Worm (Caenorhabditis elegans) whole organism, young adult: ENCODE data around the gene sma-10.
A peak's percentile ranks its signal among the peaks of the same experiment; 100 is the strongest.

Experiments
- D2030.7 ChIP-seq: fragments of 200-800 bp; sonication (Bioruptor generic); IDR thresholded peaks from 2 replicates; pipeline ENCODE4 v1.3.6; 2022; ENCODE audit warnings: missing genetic modification reagents, missing genetic modification characterization, missing compliant biosample characterization
- F10E7.11 ChIP-seq: sonication (generic microtip); optimal IDR thresholded peaks from 2 replicates; lab custom pipeline; 2017; ENCODE audit warnings: mild to moderate bottlenecking, missing genetic modification characterization, moderate library complexity, missing compliant biosample characterization
- F33H1.4 ChIP-seq: fragments of 200-800 bp; sonication (Bioruptor generic); IDR thresholded peaks from 2 replicates; pipeline ENCODE4 v1.3.6; 2022; ENCODE audit warnings: missing genetic modification reagents, missing genetic modification characterization, missing compliant biosample characterization
- F37B4.10 ChIP-seq: fragments of 200-800 bp; sonication (Bioruptor generic); IDR thresholded peaks from 2 replicates; pipeline ENCODE4 v1.3.6; 2022; ENCODE audit warnings: missing genetic modification characterization, missing compliant biosample characterization
- F52B5.7 ChIP-seq: sonication (generic microtip); optimal IDR thresholded peaks from 2 replicates; lab custom pipeline; 2016; ENCODE audit warnings: mild to moderate bottlenecking, missing genetic modification characterization, missing compliant biosample characterization
- F55B11.4 ChIP-seq: sonication (generic microtip); optimal IDR thresholded peaks from 2 replicates; lab custom pipeline; 2016; ENCODE audit warnings: missing compliant biosample characterization, missing genetic modification characterization, borderline replicate concordance; ENCODE audit not compliant: insufficient read depth
- F57A8.1 ChIP-seq: fragments of 200-800 bp; sonication (Bioruptor generic); optimal IDR thresholded peaks from 2 replicates; lab custom pipeline; 2018; ENCODE audit warnings: mild to moderate bottlenecking, missing genetic modification characterization, moderate library complexity, missing compliant biosample characterization
- K12H6.12 ChIP-seq: fragments of 200-800 bp; sonication (Bioruptor generic); optimal IDR thresholded peaks from 2 replicates; lab custom pipeline; 2018; ENCODE audit warnings: mild to moderate bottlenecking, missing genetic modification characterization, missing compliant biosample characterization
- Y53F4B.3 ChIP-seq: fragments of 200-800 bp; sonication (Bioruptor generic); IDR thresholded peaks from 2 replicates; pipeline ENCODE4 v1.3.6; 2022; ENCODE audit warnings: missing genetic modification reagents, missing genetic modification characterization, missing compliant biosample characterization
- Y67H2A.10 ChIP-seq: fragments of 200-800 bp; sonication (Bioruptor generic); conservative IDR thresholded peaks from 2 replicates; pipeline ENCODE4 v1.3.6; 2022; ENCODE audit warnings: missing genetic modification reagents, missing genetic modification characterization, missing compliant biosample characterization
- Y79H2A.3 ChIP-seq: fragments of 200-800 bp; sonication (Bioruptor generic); conservative IDR thresholded peaks from 2 replicates; pipeline ENCODE4 v1.3.6; 2022; ENCODE audit warnings: missing genetic modification reagents, missing genetic modification characterization, missing compliant biosample characterization
- ZK185.1 ChIP-seq: sonication (generic microtip); optimal IDR thresholded peaks from 2 replicates; lab custom pipeline; 2016; ENCODE audit warnings: mild to moderate bottlenecking, missing genetic modification characterization, missing compliant biosample characterization; ENCODE audit not compliant: poor library complexity, severe bottlenecking
- ama-1 ChIP-seq, 3 experiments: fragments of 150-350 bp in 1 of 3; sonication (generic microtip) in 2 of 3; optimal IDR thresholded peaks; 2 replicates each; lab custom pipeline; 2014 to 2018; ENCODE audit warnings: missing biosample characterization in 2 of 3, missing genetic modification characterization in 2 of 3, missing genetic modification reagents in 2 of 3
- aptf-2 ChIP-seq: fragments of 200-800 bp; sonication (Bioruptor generic); conservative IDR thresholded peaks from 2 replicates; pipeline ENCODE4 v1.3.6; 2022; ENCODE audit warnings: missing genetic modification reagents, missing genetic modification characterization, missing compliant biosample characterization
- athp-1 ChIP-seq: sonication (generic microtip); optimal IDR thresholded peaks from 2 replicates; lab custom pipeline; 2017; ENCODE audit warnings: mild to moderate bottlenecking, missing genetic modification characterization, missing compliant biosample characterization
- attf-5 ChIP-seq: fragments of 200-800 bp; sonication (Bioruptor generic); optimal IDR thresholded peaks from 2 replicates; lab custom pipeline; 2018; ENCODE audit warnings: mild to moderate bottlenecking, missing genetic modification characterization, missing compliant biosample characterization
- bed-2 ChIP-seq: fragments of 200-800 bp; sonication (Bioruptor generic); IDR thresholded peaks from 2 replicates; pipeline ENCODE4 v1.3.6; 2022; ENCODE audit warnings: missing genetic modification reagents, missing genetic modification characterization, missing compliant biosample characterization
- cebp-1 ChIP-seq, 2 experiments: fragments of 200-800 bp in 1 of 2; sonication (Bioruptor generic) in 1 of 2; sonication (generic microtip) in 1 of 2; IDR thresholded peaks in 1 of 2; optimal IDR thresholded peaks in 1 of 2; 2 replicates each; pipeline versions ENCODE4 v1.3.6 to Lab custom; 2017 to 2022; ENCODE audit warnings: missing compliant biosample characterization in 2 of 2, missing genetic modification characterization in 2 of 2, mild to moderate bottlenecking in 1 of 2, missing genetic modification reagents in 1 of 2, moderate library complexity in 1 of 2
- ceh-100 ChIP-seq: fragments of 200-800 bp; sonication (Bioruptor generic); IDR thresholded peaks from 2 replicates; pipeline ENCODE4 v1.3.6; 2022; ENCODE audit warnings: missing genetic modification reagents, missing genetic modification characterization, missing compliant biosample characterization
- ceh-27 ChIP-seq: fragments of 200-800 bp; sonication (Bioruptor generic); optimal IDR thresholded peaks from 2 replicates; lab custom pipeline; 2018; ENCODE audit warnings: mild to moderate bottlenecking, missing genetic modification characterization, moderate library complexity, missing compliant biosample characterization
- ceh-91 ChIP-seq: fragments of 200-800 bp; sonication (Bioruptor generic); IDR thresholded peaks from 2 replicates; pipeline ENCODE4 v1.3.6; 2022; ENCODE audit warnings: missing genetic modification reagents, missing genetic modification characterization, missing compliant biosample characterization
- dox-1 ChIP-seq: fragments of 200-800 bp; sonication (Bioruptor generic); IDR thresholded peaks from 2 replicates; pipeline ENCODE4 v1.3.6; 2022; ENCODE audit warnings: missing genetic modification reagents, missing genetic modification characterization, missing compliant biosample characterization
- ekl-4 ChIP-seq: fragments of 200-800 bp; sonication (Bioruptor generic); IDR thresholded peaks from 2 replicates; pipeline ENCODE4 v1.3.6; 2022; ENCODE audit warnings: missing genetic modification reagents, missing genetic modification characterization, missing compliant biosample characterization
- fkh-3 ChIP-seq: sonication (generic microtip); optimal IDR thresholded peaks from 2 replicates; lab custom pipeline; 2016; ENCODE audit warnings: mild to moderate bottlenecking, missing genetic modification characterization, missing compliant biosample characterization
- him-1 ChIP-seq: sonication (generic microtip); optimal IDR thresholded peaks from 2 replicates; lab custom pipeline; 2016; ENCODE audit warnings: missing genotype, missing genetic modification reagents, missing genetic modification characterization, missing compliant biosample characterization
- hlh-26 ChIP-seq: fragments of 200-800 bp; sonication (Bioruptor generic); conservative IDR thresholded peaks from 2 replicates; pipeline ENCODE4 v1.3.6; 2022; ENCODE audit warnings: missing genetic modification reagents, missing genetic modification characterization, missing compliant biosample characterization
- hmg-1.2 ChIP-seq: fragments of 200-800 bp; sonication (Bioruptor generic); IDR thresholded peaks from 2 replicates; pipeline ENCODE4 v1.3.6; 2022; ENCODE audit warnings: missing genetic modification reagents, missing genetic modification characterization, missing compliant biosample characterization
- lin-35 ChIP-seq, 3 experiments: fragments of 150-350 bp in 2 of 3; sonication (generic microtip) in 1 of 3; optimal IDR thresholded peaks; 2 replicates each; lab custom pipeline; 2014 to 2018; ENCODE audit warnings: missing biosample characterization in 3 of 3, missing genetic modification characterization in 3 of 3, missing genetic modification reagents in 3 of 3
- madf-3 ChIP-seq: fragments of 200-800 bp; sonication (Bioruptor generic); IDR thresholded peaks from 2 replicates; pipeline ENCODE4 v1.3.6; 2022; ENCODE audit warnings: missing genetic modification reagents, missing genetic modification characterization, missing compliant biosample characterization
- madf-6 ChIP-seq: fragments of 200-800 bp; sonication (Bioruptor generic); IDR thresholded peaks from 2 replicates; pipeline ENCODE4 v1.3.6; 2022; ENCODE audit warnings: missing genetic modification reagents, missing genetic modification characterization, missing compliant biosample characterization
- mxl-1 ChIP-seq: sonication (generic microtip); optimal IDR thresholded peaks from 2 replicates; lab custom pipeline; 2016; ENCODE audit warnings: missing genetic modification characterization, missing compliant biosample characterization
- rec-8 ChIP-seq, 2 experiments: sonication (generic microtip); optimal IDR thresholded peaks; 2 replicates each; lab custom pipeline; 2016; ENCODE audit warnings: mild to moderate bottlenecking in 2 of 2, missing genetic modification characterization in 2 of 2, missing genetic modification reagents in 2 of 2, missing genotype in 2 of 2, missing biosample characterization in 1 of 2, missing compliant biosample characterization in 1 of 2, moderate library complexity in 1 of 2
- rpc-1 ChIP-seq, 2 experiments: fragments of 150-350 bp in 1 of 2; sonication (generic microtip) in 1 of 2; optimal IDR thresholded peaks; 2 replicates each; lab custom pipeline; 2014 to 2018; ENCODE audit warnings: missing biosample characterization in 1 of 2, missing genetic modification characterization in 1 of 2, missing genetic modification reagents in 1 of 2, missing genotype in 1 of 2
- sdz-38 ChIP-seq: sonication (generic microtip); optimal IDR thresholded peaks from 2 replicates; lab custom pipeline; 2016; ENCODE audit warnings: missing genotype, missing genetic modification characterization, missing compliant biosample characterization
- snpc-3.4 ChIP-seq: sonication (generic microtip); optimal IDR thresholded peaks from 2 replicates; lab custom pipeline; 2017; ENCODE audit warnings: missing genetic modification characterization, mild to moderate bottlenecking, missing compliant biosample characterization, antibody characterized with exemption, moderate library complexity, missing genotype, missing genetic modification reagents
- somi-1 ChIP-seq: fragments of 200-800 bp; sonication (Bioruptor generic); optimal IDR thresholded peaks from 2 replicates; lab custom pipeline; 2018; ENCODE audit warnings: mild to moderate bottlenecking, missing genetic modification characterization, missing compliant biosample characterization
- sptf-2 ChIP-seq: fragments of 200-800 bp; sonication (Bioruptor generic); optimal IDR thresholded peaks from 2 replicates; lab custom pipeline; 2018; ENCODE audit warnings: mild to moderate bottlenecking, missing genetic modification characterization, missing compliant biosample characterization
- zfh-2 ChIP-seq: fragments of 200-800 bp; sonication (Bioruptor generic); conservative IDR thresholded peaks from 2 replicates; pipeline ENCODE4 v1.3.6; 2022; ENCODE audit warnings: missing genetic modification reagents, missing genetic modification characterization, missing compliant biosample characterization
- ztf-22 ChIP-seq: fragments of 200-800 bp; sonication (Bioruptor generic); optimal IDR thresholded peaks from 2 replicates; lab custom pipeline; 2018; ENCODE audit warnings: mild to moderate bottlenecking, missing genetic modification characterization, moderate library complexity, missing compliant biosample characterization
- ztf-25 ChIP-seq: fragments of 200-800 bp; sonication (Bioruptor generic); IDR thresholded peaks from 2 replicates; pipeline ENCODE4 v1.3.6; 2022; ENCODE audit warnings: missing genetic modification reagents, missing genetic modification characterization, missing compliant biosample characterization
- ztf-3 ChIP-seq: fragments of 200-800 bp; sonication (Bioruptor generic); optimal IDR thresholded peaks from 2 replicates; lab custom pipeline; 2018; ENCODE audit warnings: mild to moderate bottlenecking, missing genetic modification characterization, missing compliant biosample characterization

sma-10 gene

DNA sequence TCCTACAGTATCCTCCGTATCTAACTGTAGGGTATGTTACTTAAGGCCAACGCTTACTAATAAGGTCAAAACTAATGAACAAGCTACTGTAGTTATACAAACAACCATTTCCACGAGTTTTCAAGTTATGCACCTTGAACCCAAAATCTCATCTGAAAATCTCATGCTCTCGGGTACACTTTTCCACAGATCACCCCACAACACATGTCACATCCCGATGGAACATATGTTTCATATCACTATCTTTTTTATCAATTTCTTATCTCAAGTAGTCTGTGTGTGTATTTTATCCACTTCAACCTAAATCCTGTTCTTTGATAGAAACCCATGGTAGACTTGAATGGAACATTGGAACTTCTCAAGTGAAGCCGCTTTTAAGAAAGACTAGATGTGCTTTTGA, 26.1 kb downstream of the sma-10 start:
- no peak for TF ChIP-seq aptf-2 (GFP tag; lab: Robert Waterston, UW)

DNA sequence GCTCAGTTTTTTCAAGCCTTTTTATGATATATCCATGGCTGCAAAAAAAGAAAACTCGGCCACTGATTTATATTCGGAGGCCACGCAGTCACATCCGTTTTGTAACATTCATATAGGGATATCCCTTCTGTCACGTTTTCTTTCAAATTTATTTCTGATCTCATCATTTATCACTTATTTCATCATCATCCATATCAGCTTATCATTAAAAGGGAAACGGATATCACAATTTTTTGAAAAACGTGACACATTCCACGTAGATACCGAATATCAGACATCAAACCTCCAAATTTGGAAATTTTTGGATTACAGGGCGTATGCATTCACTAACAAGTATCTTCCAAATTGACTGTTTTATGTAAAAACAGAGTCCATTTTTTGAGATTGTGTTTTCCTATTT, 28.5 kb downstream of the sma-10 start:
- TF ChIP-seq ZK185.1 (tag; lab: Kevin White, UChicago) (no peak), cebp-1 (GFP tag; IDR thresholded peaks at IDR 0.05; lab: Robert Waterston, UW) (no peak), cebp-1 (tag; optimal IDR thresholded peaks at IDR 0.05; lab: Kevin White, UChicago) (peak; percentile 55)
- TF ChIP-seq, all 124 proteins: peak for 1

DNA sequence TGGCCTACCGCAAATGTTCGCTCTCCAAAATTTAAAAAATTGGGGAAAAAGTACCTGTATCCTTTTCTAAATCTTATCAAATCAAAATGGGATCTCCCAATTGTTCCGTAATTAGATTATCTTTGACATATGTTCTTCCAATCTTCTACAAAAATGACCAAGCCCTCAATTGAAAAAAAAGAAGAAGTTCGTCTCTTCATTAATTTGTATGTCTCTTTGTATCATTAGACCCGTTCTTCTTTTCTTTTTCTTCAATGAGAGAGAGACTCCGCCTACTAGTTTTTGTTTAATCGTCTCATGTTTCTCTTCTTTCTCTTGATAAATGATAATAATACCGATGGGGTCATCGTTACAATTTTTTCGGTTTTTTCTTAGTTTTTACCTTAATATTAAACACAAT, 29.0 kb downstream of the sma-10 start:
- TF ChIP-seq athp-1 (tag; lab: Kevin White, UChicago) = no peak
- no peak for TF ChIP-seq ekl-4 (GFP tag; lab: Robert Waterston, UW)
- no peak for TF ChIP-seq rec-8 (tag; optimal IDR thresholded peaks at IDR 0.05; lab: Kevin White, UChicago)
- no peak for TF ChIP-seq dox-1 (GFP tag; lab: Robert Waterston, UW)
- TF ChIP-seq Y79H2A.3 (GFP tag; lab: Robert Waterston, UW) = no peak
- no peak for TF ChIP-seq K12H6.12 (tag; lab: Kevin White, UChicago)
- TF ChIP-seq fkh-3 (tag; lab: Kevin White, UChicago) = no peak
- TF ChIP-seq rpc-1 (optimal IDR thresholded peaks at IDR 0.05; lab: Kevin White, UChicago) = no peak
- no peak for TF ChIP-seq rpc-1 (tag; optimal IDR thresholded peaks at IDR 0.05; lab: Kevin White, UChicago)
- no peak for TF ChIP-seq aptf-2 (GFP tag; lab: Robert Waterston, UW)
- TF ChIP-seq ceh-91 (GFP tag; lab: Robert Waterston, UW) = no peak
- no peak for TF ChIP-seq bed-2
- TF ChIP-seq, all 124 proteins: peak for 0

DNA sequence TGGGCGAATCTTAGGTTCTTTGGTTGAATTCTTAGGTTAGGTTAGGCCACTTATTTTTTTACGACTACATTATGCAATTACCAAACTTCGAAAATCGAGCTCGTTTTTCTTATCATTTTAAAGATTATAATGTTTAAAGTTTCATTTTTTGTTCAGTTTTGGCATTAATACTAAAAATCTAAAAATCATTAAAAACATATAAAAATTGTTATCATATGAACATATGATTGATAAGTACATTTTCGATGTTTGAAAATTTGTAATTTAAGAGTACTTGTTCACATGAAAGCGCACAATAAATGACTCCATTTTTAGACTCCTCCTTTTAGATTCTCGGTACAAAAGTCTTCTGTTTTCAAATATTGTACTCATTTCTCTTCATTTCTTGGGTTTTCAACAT, 30.9 kb downstream of the sma-10 start:
- no peak for TF ChIP-seq ztf-3 (GFP tag; lab: Kevin White, UChicago)
- no peak for TF ChIP-seq F52B5.7 (tag; lab: Kevin White, UChicago)
- TF ChIP-seq F33H1.4 (GFP tag; lab: Robert Waterston, UW) = no peak
- TF ChIP-seq D2030.7 (GFP tag; lab: Robert Waterston, UW) = no peak
- TF ChIP-seq Y67H2A.10 (GFP tag; lab: Robert Waterston, UW) = no peak
- TF ChIP-seq him-1 (tag; lab: Kevin White, UChicago) = no peak
- TF ChIP-seq F10E7.11 (tag; lab: Kevin White, UChicago) = no peak
- no peak for TF ChIP-seq sdz-38
- no peak for TF ChIP-seq F57A8.1 (GFP tag; lab: Kevin White, UChicago)
- no peak for TF ChIP-seq F37B4.10 (GFP tag; lab: Robert Waterston, UW)
- TF ChIP-seq mxl-1 = no peak
- no peak for TF ChIP-seq F55B11.4

DNA sequence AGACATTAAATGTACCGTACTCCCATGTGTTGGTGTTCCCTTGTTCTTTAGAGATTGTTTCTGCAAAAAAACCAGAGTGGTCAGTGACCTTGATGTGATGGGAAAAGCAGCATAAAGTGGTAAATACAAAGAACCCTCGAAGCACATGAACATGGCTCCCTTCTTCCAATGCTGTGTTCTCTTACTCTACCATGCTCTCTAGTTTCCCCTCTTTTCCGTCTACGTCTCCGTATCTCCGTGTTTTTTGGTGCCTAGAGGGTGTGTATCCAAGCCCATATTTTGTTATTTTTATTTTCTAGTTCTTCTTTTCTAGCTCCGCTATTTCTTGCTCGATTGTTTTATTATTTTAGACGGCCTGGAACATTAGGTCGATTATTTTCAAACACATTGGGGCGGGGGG, 32.4 kb downstream of the sma-10 start:
- TF ChIP-seq ztf-22 (no peak), ceh-27 (GFP tag; lab: Kevin White, UChicago) (peak; percentile 15), ama-1 (optimal IDR thresholded peaks at IDR 0.05; lab: Kevin White, UChicago) (no peak), ama-1 (GFP tag; optimal IDR thresholded peaks at IDR 0.05; lab: Kevin White, UChicago) (no peak), zfh-2 (GFP tag; lab: Robert Waterston, UW) (no peak), somi-1 (GFP tag; lab: Kevin White, UChicago) (no peak), madf-6 (GFP tag; lab: Robert Waterston, UW) (no peak), ztf-25 (GFP tag; lab: Robert Waterston, UW) (0 out of 2 replicates have a peak, but pooled peaks have one; percentile 18), lin-35 (GFP tag; optimal IDR thresholded peaks at IDR 0.05; lab: Kevin White, UChicago) (peak in 1 of 3 experiments; percentile 8), madf-3 (GFP tag; lab: Robert Waterston, UW) (no peak), snpc-3.4 (tag; lab: Kevin White, UChicago) (no peak), hlh-26 (GFP tag; lab: Robert Waterston, UW) (no peak), attf-5 (GFP tag; lab: Kevin White, UChicago) (no peak), ceh-100 (GFP tag; lab: Robert Waterston, UW) (no peak), hmg-1.2 (GFP tag; lab: Robert Waterston, UW) (peak; percentile 72; the same call in 1 of the 2 replicates), Y53F4B.3 (GFP tag; lab: Robert Waterston, UW) (no peak), sptf-2 (GFP tag; lab: Kevin White, UChicago) (no peak)
